Fruit fly (Drosophila melanogaster) whole organism: Measurements from ENCODE around the gene CG14339.

Source experiments
- Dll ChIP-seq: fragments of >200 bp; optimal IDR thresholded peaks from 2 replicates; lab custom pipeline; 2017
- psq ChIP-seq: fragments of >200 bp; optimal IDR thresholded peaks from 2 replicates; lab custom pipeline; 2017

DNA sequence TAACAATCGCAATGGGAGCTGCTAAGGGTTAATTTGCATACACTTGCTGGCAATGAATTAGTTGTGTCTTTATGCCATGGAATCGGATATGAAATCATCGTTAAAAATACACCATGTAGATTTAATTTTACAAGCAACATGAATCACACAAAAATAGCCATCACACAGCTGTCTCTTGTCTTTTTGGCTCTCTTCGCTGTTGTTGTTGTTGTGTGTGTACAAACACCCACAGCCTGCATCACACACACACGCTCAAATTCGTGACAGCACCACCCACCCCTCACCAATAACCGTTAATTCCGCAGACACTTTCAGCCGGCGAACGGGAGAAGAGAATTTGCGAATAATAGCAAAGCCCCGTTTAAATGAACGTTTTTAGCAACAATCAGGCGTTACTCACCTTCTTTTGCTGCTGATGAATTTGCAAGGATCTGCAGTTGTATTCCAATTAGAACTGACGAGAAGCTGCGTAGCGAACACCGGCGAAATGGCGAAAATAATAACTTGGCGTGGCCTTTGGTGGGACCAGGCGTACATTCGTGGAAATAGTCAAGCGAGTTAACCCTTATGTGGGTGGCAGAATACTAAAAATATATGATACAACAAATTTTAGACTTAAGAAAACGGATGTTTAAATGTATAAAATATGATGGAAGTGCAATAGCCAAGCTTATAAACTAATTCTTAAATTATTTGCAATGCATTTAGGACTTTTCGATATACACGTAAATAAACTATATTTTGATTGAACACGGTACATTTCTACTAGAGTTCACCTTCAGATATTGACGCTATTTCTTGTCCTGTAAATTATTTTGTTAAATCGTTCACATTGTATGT, 49.6 kb downstream of the CG14339 start, which contains the start of gene capt:
- TF ChIP-seq Dll: no peak
- TF ChIP-seq psq (lab: Kevin White, UChicago): no peak
